Worm (Caenorhabditis elegans) whole organism, young adult: Measurements from ENCODE around the gene aars-1.

Source experiments
- B0261.1 ChIP-seq: sonication (generic microtip); optimal IDR thresholded peaks from 2 replicates; lab custom pipeline; 2016; ENCODE audit warnings: mild to moderate bottlenecking, missing genetic modification characterization, moderate library complexity, missing compliant biosample characterization
- C17E4.6 ChIP-seq: fragments of 200-800 bp; sonication (Bioruptor generic); IDR thresholded peaks from 2 replicates; pipeline ENCODE4 v1.3.6; 2022; ENCODE audit warnings: missing genetic modification reagents, missing genetic modification characterization, missing compliant biosample characterization
- F23B12.7 ChIP-seq: sonication (generic microtip); optimal IDR thresholded peaks from 2 replicates; lab custom pipeline; 2017; ENCODE audit warnings: missing genetic modification characterization, mild to moderate bottlenecking, missing compliant biosample characterization, antibody characterized with exemption, moderate library complexity; ENCODE audit not compliant: insufficient read depth
- F33H1.4 ChIP-seq: fragments of 200-800 bp; sonication (Bioruptor generic); IDR thresholded peaks from 2 replicates; pipeline ENCODE4 v1.3.6; 2022; ENCODE audit warnings: missing genetic modification reagents, missing genetic modification characterization, missing compliant biosample characterization
- F57A8.1 ChIP-seq: fragments of 200-800 bp; sonication (Bioruptor generic); optimal IDR thresholded peaks from 2 replicates; lab custom pipeline; 2018; ENCODE audit warnings: mild to moderate bottlenecking, missing genetic modification characterization, moderate library complexity, missing compliant biosample characterization
- F57C9.4 ChIP-seq: sonication (generic microtip); optimal IDR thresholded peaks from 2 replicates; lab custom pipeline; 2017; ENCODE audit warnings: mild to moderate bottlenecking, missing genetic modification characterization, missing compliant biosample characterization
- K11D2.4 ChIP-seq: fragments of 200-800 bp; sonication (Bioruptor generic); IDR thresholded peaks from 2 replicates; pipeline ENCODE4 v1.3.6; 2022; ENCODE audit warnings: missing genetic modification reagents, missing genetic modification characterization, missing compliant biosample characterization
- K12H6.12 ChIP-seq: fragments of 200-800 bp; sonication (Bioruptor generic); optimal IDR thresholded peaks from 2 replicates; lab custom pipeline; 2018; ENCODE audit warnings: mild to moderate bottlenecking, missing genetic modification characterization, missing compliant biosample characterization
- T26A5.8 ChIP-seq: sonication (generic microtip); optimal IDR thresholded peaks from 2 replicates; lab custom pipeline; 2016; ENCODE audit warnings: missing genetic modification characterization, missing compliant biosample characterization
- Y53F4B.3 ChIP-seq: fragments of 200-800 bp; sonication (Bioruptor generic); IDR thresholded peaks from 2 replicates; pipeline ENCODE4 v1.3.6; 2022; ENCODE audit warnings: missing genetic modification reagents, missing genetic modification characterization, missing compliant biosample characterization
- Y79H2A.3 ChIP-seq: fragments of 200-800 bp; sonication (Bioruptor generic); conservative IDR thresholded peaks from 2 replicates; pipeline ENCODE4 v1.3.6; 2022; ENCODE audit warnings: missing genetic modification reagents, missing genetic modification characterization, missing compliant biosample characterization
- ZK185.1 ChIP-seq: sonication (generic microtip); optimal IDR thresholded peaks from 2 replicates; lab custom pipeline; 2016; ENCODE audit warnings: mild to moderate bottlenecking, missing genetic modification characterization, missing compliant biosample characterization; ENCODE audit not compliant: poor library complexity, severe bottlenecking
- akir-1 ChIP-seq: fragments of 200-800 bp; sonication (Bioruptor generic); optimal IDR thresholded peaks from 2 replicates; lab custom pipeline; 2018; ENCODE audit warnings: mild to moderate bottlenecking, missing genetic modification characterization, moderate library complexity, missing compliant biosample characterization
- atf-7 ChIP-seq: sonication (generic microtip); optimal IDR thresholded peaks from 2 replicates; lab custom pipeline; 2017; ENCODE audit warnings: mild to moderate bottlenecking, missing genetic modification characterization, missing compliant biosample characterization
- bed-1 ChIP-seq: fragments of 200-800 bp; sonication (Bioruptor generic); IDR thresholded peaks from 2 replicates; pipeline ENCODE4 v1.3.6; 2022; ENCODE audit warnings: missing genetic modification reagents, missing genetic modification characterization, missing compliant biosample characterization
- ccch-3 ChIP-seq: fragments of 200-800 bp; sonication (Bioruptor generic); optimal IDR thresholded peaks from 2 replicates; lab custom pipeline; 2018; ENCODE audit warnings: mild to moderate bottlenecking, missing genetic modification characterization, missing compliant biosample characterization
- cebp-1 ChIP-seq, 2 experiments: fragments of 200-800 bp in 1 of 2; sonication (Bioruptor generic) in 1 of 2; sonication (generic microtip) in 1 of 2; IDR thresholded peaks in 1 of 2; optimal IDR thresholded peaks in 1 of 2; 2 replicates each; pipeline versions ENCODE4 v1.3.6 to Lab custom; 2017 to 2022; ENCODE audit warnings: missing compliant biosample characterization in 2 of 2, missing genetic modification characterization in 2 of 2, mild to moderate bottlenecking in 1 of 2, missing genetic modification reagents in 1 of 2, moderate library complexity in 1 of 2
- cebp-2 ChIP-seq: fragments of 200-800 bp; sonication (Bioruptor generic); IDR thresholded peaks from 2 replicates; pipeline ENCODE4 v1.3.6; 2022; ENCODE audit warnings: missing genetic modification characterization, missing compliant biosample characterization
- ceh-58 ChIP-seq: fragments of 200-800 bp; sonication (Bioruptor generic); IDR thresholded peaks from 2 replicates; pipeline ENCODE4 v1.3.6; 2022; ENCODE audit warnings: missing genetic modification characterization, missing compliant biosample characterization
- ceh-79 ChIP-seq: sonication (generic microtip); optimal IDR thresholded peaks from 2 replicates; lab custom pipeline; 2017; ENCODE audit warnings: mild to moderate bottlenecking, missing genetic modification characterization, missing compliant biosample characterization
- ceh-91 ChIP-seq: fragments of 200-800 bp; sonication (Bioruptor generic); IDR thresholded peaks from 2 replicates; pipeline ENCODE4 v1.3.6; 2022; ENCODE audit warnings: missing genetic modification reagents, missing genetic modification characterization, missing compliant biosample characterization
- die-1 ChIP-seq: sonication (generic microtip); optimal IDR thresholded peaks from 2 replicates; lab custom pipeline; 2016; ENCODE audit warnings: missing genotype, mild to moderate bottlenecking, missing genetic modification characterization, missing compliant biosample characterization
- egl-18 ChIP-seq: fragments of 200-800 bp; sonication (Bioruptor generic); IDR thresholded peaks from 2 replicates; pipeline ENCODE4 v1.3.6; 2022; ENCODE audit warnings: missing genetic modification reagents, missing genetic modification characterization, missing compliant biosample characterization
- egl-44 ChIP-seq: fragments of 200-800 bp; sonication (Bioruptor generic); IDR thresholded peaks from 2 replicates; pipeline ENCODE4 v1.3.6; 2022; ENCODE audit warnings: missing genetic modification reagents, missing genetic modification characterization, missing compliant biosample characterization
- ekl-4 ChIP-seq: fragments of 200-800 bp; sonication (Bioruptor generic); IDR thresholded peaks from 2 replicates; pipeline ENCODE4 v1.3.6; 2022; ENCODE audit warnings: missing genetic modification reagents, missing genetic modification characterization, missing compliant biosample characterization
- fkh-3 ChIP-seq: sonication (generic microtip); optimal IDR thresholded peaks from 2 replicates; lab custom pipeline; 2016; ENCODE audit warnings: mild to moderate bottlenecking, missing genetic modification characterization, missing compliant biosample characterization
- him-1 ChIP-seq: sonication (generic microtip); optimal IDR thresholded peaks from 2 replicates; lab custom pipeline; 2016; ENCODE audit warnings: missing genotype, missing genetic modification reagents, missing genetic modification characterization, missing compliant biosample characterization
- hlh-26 ChIP-seq: fragments of 200-800 bp; sonication (Bioruptor generic); conservative IDR thresholded peaks from 2 replicates; pipeline ENCODE4 v1.3.6; 2022; ENCODE audit warnings: missing genetic modification reagents, missing genetic modification characterization, missing compliant biosample characterization
- hmg-20 ChIP-seq: fragments of 200-800 bp; sonication (Bioruptor generic); IDR thresholded peaks from 2 replicates; pipeline ENCODE4 v1.3.6; 2022; ENCODE audit warnings: missing genetic modification reagents, missing genetic modification characterization, missing compliant biosample characterization
- let-526 ChIP-seq: fragments of 200-800 bp; sonication (Bioruptor generic); IDR thresholded peaks from 2 replicates; pipeline ENCODE4 v1.3.6; 2022; ENCODE audit warnings: missing genetic modification reagents, missing genetic modification characterization, missing compliant biosample characterization
- let-607 ChIP-seq, 2 experiments: fragments of 200-800 bp in 1 of 2; sonication (Bioruptor generic) in 1 of 2; sonication (generic microtip) in 1 of 2; optimal IDR thresholded peaks; 2 replicates each; lab custom pipeline; 2016 to 2018; ENCODE audit warnings: mild to moderate bottlenecking in 2 of 2, missing compliant biosample characterization in 2 of 2, missing genetic modification characterization in 2 of 2, moderate library complexity in 2 of 2, missing genotype in 1 of 2
- lsl-1 ChIP-seq: fragments of 200-800 bp; sonication (Bioruptor generic); optimal IDR thresholded peaks from 2 replicates; lab custom pipeline; 2018; ENCODE audit warnings: mild to moderate bottlenecking, missing genetic modification characterization, moderate library complexity, missing compliant biosample characterization
- madf-3 ChIP-seq: fragments of 200-800 bp; sonication (Bioruptor generic); IDR thresholded peaks from 2 replicates; pipeline ENCODE4 v1.3.6; 2022; ENCODE audit warnings: missing genetic modification reagents, missing genetic modification characterization, missing compliant biosample characterization
- madf-6 ChIP-seq: fragments of 200-800 bp; sonication (Bioruptor generic); IDR thresholded peaks from 2 replicates; pipeline ENCODE4 v1.3.6; 2022; ENCODE audit warnings: missing genetic modification reagents, missing genetic modification characterization, missing compliant biosample characterization
- mcd-1 ChIP-seq: fragments of 200-800 bp; sonication (Bioruptor generic); IDR thresholded peaks from 2 replicates; pipeline ENCODE4 v1.3.6; 2022; ENCODE audit warnings: missing genetic modification reagents, missing genetic modification characterization, missing compliant biosample characterization
- nfya-2 ChIP-seq: fragments of 200-800 bp; sonication (Bioruptor generic); IDR thresholded peaks from 2 replicates; pipeline ENCODE4 v1.3.6; 2022; ENCODE audit warnings: missing genetic modification reagents, missing genetic modification characterization, missing compliant biosample characterization
- nhr-27 ChIP-seq: fragments of 200-800 bp; sonication (Bioruptor generic); optimal IDR thresholded peaks from 2 replicates; lab custom pipeline; 2018; ENCODE audit warnings: mild to moderate bottlenecking, missing genetic modification characterization, moderate library complexity, missing compliant biosample characterization
- nhr-90 ChIP-seq: sonication (generic microtip); optimal IDR thresholded peaks from 2 replicates; lab custom pipeline; 2016; ENCODE audit warnings: missing genotype, mild to moderate bottlenecking, missing genetic modification characterization, missing compliant biosample characterization
- pha-4 ChIP-seq: fragments of 150-350 bp; sonication (generic microtip); optimal IDR thresholded peaks from 2 replicates; lab custom pipeline; 2014; ENCODE audit warnings: missing biosample characterization, missing genetic modification reagents, missing genetic modification characterization
- rcor-1 ChIP-seq: fragments of 200-800 bp; sonication (Bioruptor generic); IDR thresholded peaks from 2 replicates; pipeline ENCODE4 v1.3.6; 2022; ENCODE audit warnings: missing genetic modification reagents, missing genetic modification characterization, missing compliant biosample characterization
- rpc-1 ChIP-seq, 2 experiments: fragments of 150-350 bp in 1 of 2; sonication (generic microtip) in 1 of 2; optimal IDR thresholded peaks; 2 replicates each; lab custom pipeline; 2014 to 2018; ENCODE audit warnings: missing biosample characterization in 1 of 2, missing genetic modification characterization in 1 of 2, missing genetic modification reagents in 1 of 2, missing genotype in 1 of 2
- sdz-38 ChIP-seq: sonication (generic microtip); optimal IDR thresholded peaks from 2 replicates; lab custom pipeline; 2016; ENCODE audit warnings: missing genotype, missing genetic modification characterization, missing compliant biosample characterization
- sea-2 ChIP-seq: fragments of 200-800 bp; sonication (Bioruptor generic); IDR thresholded peaks from 2 replicates; pipeline ENCODE4 v1.3.6; 2022; ENCODE audit warnings: missing genetic modification characterization, missing compliant biosample characterization
- snpc-3.4 ChIP-seq: sonication (generic microtip); optimal IDR thresholded peaks from 2 replicates; lab custom pipeline; 2017; ENCODE audit warnings: missing genetic modification characterization, mild to moderate bottlenecking, missing compliant biosample characterization, antibody characterized with exemption, moderate library complexity, missing genotype, missing genetic modification reagents
- tbp1 ChIP-seq: fragments of 200-800 bp; sonication (Bioruptor generic); optimal IDR thresholded peaks from 2 replicates; lab custom pipeline; 2018; ENCODE audit warnings: mild to moderate bottlenecking, missing genetic modification characterization, missing compliant biosample characterization
- tlf-1 ChIP-seq: fragments of 200-800 bp; sonication (Bioruptor generic); optimal IDR thresholded peaks from 2 replicates; lab custom pipeline; 2018; ENCODE audit warnings: mild to moderate bottlenecking, missing genetic modification characterization, missing compliant biosample characterization
- ztf-18 ChIP-seq: sonication (generic microtip); optimal IDR thresholded peaks from 2 replicates; lab custom pipeline; 2016; ENCODE audit warnings: missing genotype, mild to moderate bottlenecking, missing genetic modification characterization, missing compliant biosample characterization
- ztf-6 ChIP-seq: fragments of 200-800 bp; sonication (Bioruptor generic); IDR thresholded peaks from 2 replicates; pipeline ENCODE4 v1.3.6; 2022; ENCODE audit warnings: missing genetic modification reagents, missing genetic modification characterization, missing compliant biosample characterization

Gene aars-1

ce11 chrII:11464427-11464944 lies at the start of gene aars-1, which contains the start of gene rga-1 (continued):
- no peak for TF ChIP-seq B0261.1 (tag; lab: Kevin White, UChicago)
- TF ChIP-seq akir-1 (GFP tag; lab: Kevin White, UChicago), result no peak
- TF ChIP-seq Y53F4B.3 (GFP tag; lab: Robert Waterston, UW), result no peak
- TF ChIP-seq sdz-38 (tag; lab: Kevin White, UChicago), result no peak
- no peak for TF ChIP-seq F23B12.7 (tag; lab: Kevin White, UChicago)
- peak; percentile 74 for TF ChIP-seq ztf-18 (tag; lab: Kevin White, UChicago)
- TF ChIP-seq ceh-79 (tag; lab: Kevin White, UChicago), result no peak
- no peak for TF ChIP-seq F57A8.1 (GFP tag; lab: Kevin White, UChicago)
- TF ChIP-seq ztf-6, result no peak
- TF ChIP-seq cebp-1 (GFP tag; IDR thresholded peaks at IDR 0.05; lab: Robert Waterston, UW), result no peak
- TF ChIP-seq cebp-1 (tag; optimal IDR thresholded peaks at IDR 0.05; lab: Kevin White, UChicago), result peak; percentile 59
- no peak for TF ChIP-seq rcor-1
- TF ChIP-seq madf-3 (GFP tag; lab: Robert Waterston, UW), result no peak
- TF ChIP-seq pha-4 (tag; lab: Kevin White, UChicago), result no peak
- TF ChIP-seq die-1 (tag; lab: Kevin White, UChicago), result no peak
- 0 out of 2 replicates have a peak, but pooled peaks have one; percentile 48 for TF ChIP-seq mcd-1
- no peak for TF ChIP-seq F33H1.4 (GFP tag; lab: Robert Waterston, UW)
- peak; percentile 31 for TF ChIP-seq tbp1 (GFP tag; lab: Kevin White, UChicago)
- no peak for TF ChIP-seq cebp-2 (GFP tag; lab: Robert Waterston, UW)
- no peak for TF ChIP-seq Y79H2A.3 (GFP tag; lab: Robert Waterston, UW)
- TF ChIP-seq K12H6.12, result peak; percentile 4
- no peak for TF ChIP-seq nhr-27 (tag; lab: Kevin White, UChicago)
- TF ChIP-seq lsl-1 (GFP tag; lab: Kevin White, UChicago), result no peak
- TF ChIP-seq rpc-1 (optimal IDR thresholded peaks at IDR 0.05; lab: Kevin White, UChicago), result no peak
- TF ChIP-seq rpc-1 (tag; optimal IDR thresholded peaks at IDR 0.05; lab: Kevin White, UChicago), result no peak
- no peak for TF ChIP-seq him-1 (tag; lab: Kevin White, UChicago)
- no peak for TF ChIP-seq hmg-20 (GFP tag; lab: Robert Waterston, UW)
- TF ChIP-seq ceh-91 (GFP tag; lab: Robert Waterston, UW), result no peak
- no peak for TF ChIP-seq sea-2
- TF ChIP-seq let-526 (GFP tag; lab: Robert Waterston, UW), result no peak
- no peak for TF ChIP-seq ceh-58 (GFP tag; lab: Robert Waterston, UW)
- TF ChIP-seq ekl-4 (GFP tag; lab: Robert Waterston, UW), result no peak
- no peak for TF ChIP-seq egl-44 (GFP tag; lab: Robert Waterston, UW)
- no peak for TF ChIP-seq K11D2.4 (GFP tag; lab: Robert Waterston, UW)
- TF ChIP-seq T26A5.8 (tag; lab: Kevin White, UChicago), result no peak
- no peak for TF ChIP-seq fkh-3 (tag; lab: Kevin White, UChicago)
- TF ChIP-seq ccch-3 (GFP tag; lab: Kevin White, UChicago), result no peak
- TF ChIP-seq F57C9.4, result no peak
- no peak for TF ChIP-seq egl-18 (GFP tag; lab: Robert Waterston, UW)
- TF ChIP-seq madf-6 (GFP tag; lab: Robert Waterston, UW), result no peak
- peak; percentile 41 for TF ChIP-seq atf-7 (tag; lab: Kevin White, UChicago)
- TF ChIP-seq nfya-2, result no peak
- TF ChIP-seq hlh-26 (GFP tag; lab: Robert Waterston, UW), result no peak
- TF ChIP-seq ZK185.1, result peak; percentile 45
- no peak for TF ChIP-seq let-607 (tag; optimal IDR thresholded peaks at IDR 0.05; lab: Kevin White, UChicago)
- TF ChIP-seq bed-1 (GFP tag; lab: Robert Waterston, UW), result no peak
- TF ChIP-seq tlf-1 (GFP tag; lab: Kevin White, UChicago), result no peak
- TF ChIP-seq C17E4.6 (GFP tag; lab: Robert Waterston, UW), result no peak
- no peak for TF ChIP-seq snpc-3.4 (tag; lab: Kevin White, UChicago)
- TF ChIP-seq nhr-90, result no peak
